Worm (Caenorhabditis elegans) whole organism, L3 larva: ENCODE measurements around the gene dpff-1.

Source experiments
- ZK546.5 ChIP-seq: sonication (generic microtip); optimal IDR thresholded peaks from 2 replicates; lab custom pipeline; 2017; ENCODE audit warnings: missing biosample characterization, missing genetic modification characterization
- ama-1 ChIP-seq: fragments of 150-350 bp; optimal IDR thresholded peaks from 2 replicates; lab custom pipeline; 2018
- ceh-28 ChIP-seq: fragments of 150-350 bp; optimal IDR thresholded peaks from 2 replicates; lab custom pipeline; 2014; ENCODE audit warnings: missing biosample characterization, missing genetic modification reagents, missing genetic modification characterization
- ceh-82 ChIP-seq: fragments of 150-350 bp; optimal IDR thresholded peaks from 2 replicates; lab custom pipeline; 2014; ENCODE audit warnings: missing biosample characterization, missing genetic modification characterization
- eor-1 ChIP-seq, 2 experiments: fragments of 150-350 bp; optimal IDR thresholded peaks; 2 replicates each; lab custom pipeline; 2014 to 2018; ENCODE audit warnings: missing biosample characterization in 2 of 2, missing genetic modification characterization in 2 of 2
- fkh-2 ChIP-seq: fragments of 150-350 bp; optimal IDR thresholded peaks from 2 replicates; lab custom pipeline; 2014; ENCODE audit warnings: missing biosample characterization, missing genetic modification reagents, missing genetic modification characterization
- jun-1 ChIP-seq: fragments of 150-350 bp; optimal IDR thresholded peaks from 2 replicates; lab custom pipeline; 2014; ENCODE audit warnings: missing biosample characterization, missing genetic modification reagents, missing genetic modification characterization
- nhr-12 ChIP-seq: fragments of 150-350 bp; optimal IDR thresholded peaks from 2 replicates; lab custom pipeline; 2014; ENCODE audit warnings: missing biosample characterization, missing genetic modification characterization
- nhr-76 ChIP-seq: fragments of 150-350 bp; sonication (generic microtip); optimal IDR thresholded peaks from 5 replicates; lab custom pipeline; 2014; ENCODE audit warnings: missing biosample characterization, missing genetic modification characterization
- snpc-4 ChIP-seq: fragments of 150-350 bp; optimal IDR thresholded peaks from 2 replicates; lab custom pipeline; 2014; ENCODE audit warnings: missing biosample characterization, missing genetic modification characterization

ce11 chrIII:5875418-5875702 lies 30.8 kb downstream of the dpff-1 start:
- TF ChIP-seq nhr-76 (tag; lab: Kevin White, UChicago) (no peak), nhr-12 (tag; lab: Kevin White, UChicago) (no peak), eor-1 (tag; optimal IDR thresholded peaks at IDR 0.05; lab: Kevin White, UChicago) (no peak), ceh-82 (no peak), ZK546.5 (tag; lab: Kevin White, UChicago) (no peak), ama-1 (lab: Kevin White, UChicago) (no peak), jun-1 (tag; lab: Kevin White, UChicago) (no peak), ceh-28 (no peak), fkh-2 (tag; lab: Kevin White, UChicago) (no peak), snpc-4 (tag; lab: Kevin White, UChicago) (no peak)
